Fruit fly (Drosophila melanogaster): Measurements from ENCODE around the gene Rsph9.

dm6 chr2L:17377818-17378217 lies 34.6 kb downstream of the Rsph9 start:
- no peak for TF ChIP-seq CG5245 (GFP tag; optimal IDR thresholded peaks at IDR 0.05)
- TF ChIP-seq zf30C (GFP tag; optimal IDR thresholded peaks at IDR 0.05), result no peak
- TF ChIP-seq hb (GFP tag; IDR thresholded peaks at IDR 0.05; ENCODE audit: partially characterized antibody), result no peak
